In the genomic region with DNA sequence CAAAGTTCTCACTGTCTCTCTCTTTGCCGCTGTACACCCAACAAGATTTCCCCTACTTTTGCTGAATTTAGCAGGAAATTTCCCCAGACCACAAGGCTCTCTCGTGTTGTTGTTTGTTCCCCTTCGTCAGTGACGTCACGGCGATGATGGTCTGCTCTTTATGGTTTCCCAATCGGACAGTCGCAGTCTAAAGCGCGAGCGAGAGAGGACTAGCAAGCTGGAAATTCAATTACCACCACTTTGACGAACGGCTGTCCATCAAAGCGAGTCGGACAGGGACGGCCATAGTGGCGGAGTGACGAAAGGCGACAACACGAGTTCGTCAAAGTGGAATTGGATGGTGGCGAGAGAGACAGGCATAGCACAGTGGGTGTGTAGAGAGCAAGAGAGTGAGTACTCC, we compare ENCODE assay signal across 1 fruit fly cellular context.
A peak's percentile ranks its signal among the peaks of the same experiment; 100 is the strongest.
TF ChIP-seq lines count a peak whose summit lies in the region.

No protein-coding gene starts in this region.

TF ChIP-seq in whole organism, embryonic, 481 proteins besides CTCF, POLR2A, EP300 and RAD21 (continued from another document):
- TF ChIP-seq CG1792 (GFP tag; optimal IDR thresholded peaks at IDR 0.05; lab: Kevin White, UChicago) (no peak), CG4424 (GFP tag; optimal IDR thresholded peaks at IDR 0.05; lab: Kevin White, UChicago) (no peak), Side (GFP tag; optimal IDR thresholded peaks at IDR 0.05; lab: Kevin White, UChicago) (peak; percentile 43), disco-r (GFP tag; optimal IDR thresholded peaks at IDR 0.05; lab: Kevin White, UChicago) (peak; percentile 16), CG12744 (GFP tag; optimal IDR thresholded peaks at IDR 0.05; lab: Kevin White, UChicago) (peak; percentile 2), kay (GFP tag; optimal IDR thresholded peaks at IDR 0.05; lab: Kevin White, UChicago) (no peak), CG4854 (GFP tag; optimal IDR thresholded peaks at IDR 0.05; lab: Kevin White, UChicago) (no peak), CG31365 (tag; optimal IDR thresholded peaks at IDR 0.05; lab: Kevin White, UChicago) (no peak), crol (GFP tag; IDR thresholded peaks at IDR 0.05; lab: Robert Waterston, UW) (peak; percentile 75), insv (GFP tag; optimal IDR thresholded peaks at IDR 0.05; lab: Kevin White, UChicago) (peak; percentile 39 to 94), CG13624 (GFP tag; optimal IDR thresholded peaks at IDR 0.05; lab: Kevin White, UChicago) (no peak), CG4707 (GFP tag; optimal IDR thresholded peaks at IDR 0.05; lab: Kevin White, UChicago) (peak; percentile 69), CG9437 (GFP tag; optimal IDR thresholded peaks at IDR 0.05; lab: Kevin White, UChicago) (no peak), Neu2 (GFP tag; optimal IDR thresholded peaks at IDR 0.05; lab: Kevin White, UChicago; ENCODE audit: borderline replicate concordance) (peak; percentile 99), CG15073 (GFP tag; optimal IDR thresholded peaks at IDR 0.05; lab: Kevin White, UChicago) (no peak), D (optimal IDR thresholded peaks at IDR 0.05; lab: Kevin White, UChicago) (peak; percentile 93), D (GFP tag; optimal IDR thresholded peaks at IDR 0.05; lab: Kevin White, UChicago) (no peak), vnd (GFP tag; IDR thresholded peaks at IDR 0.05; lab: Robert Waterston, UW; ENCODE audit: partially characterized antibody) (peak; percentile 51; the same call in 2 of the 3 replicates), stc (GFP tag; IDR thresholded peaks at IDR 0.05; lab: Robert Waterston, UW) (no peak), Dip2 (GFP tag; IDR thresholded peaks at IDR 0.05; lab: Robert Waterston, UW) (no peak), CG33213 (GFP tag; optimal IDR thresholded peaks at IDR 0.05; lab: Kevin White, UChicago) (no peak), CG9609 (GFP tag; optimal IDR thresholded peaks at IDR 0.05; lab: Kevin White, UChicago) (no peak), CG18619 (GFP tag; optimal IDR thresholded peaks at IDR 0.05; lab: Kevin White, UChicago) (no peak), croc (GFP tag; conservative IDR thresholded peaks at IDR 0.05; lab: Robert Waterston, UW) (no peak), ase (GFP tag; IDR thresholded peaks at IDR 0.05; lab: Robert Waterston, UW) (no peak), CG3838 (GFP tag; optimal IDR thresholded peaks at IDR 0.05; lab: Kevin White, UChicago) (no peak), btn (GFP tag; optimal IDR thresholded peaks at IDR 0.05; lab: Kevin White, UChicago) (no peak), fd3F (GFP tag; optimal IDR thresholded peaks at IDR 0.05; lab: Kevin White, UChicago) (no peak), CG16779 (GFP tag; IDR thresholded peaks at IDR 0.05; lab: Robert Waterston, UW) (no peak), pho (GFP tag; optimal IDR thresholded peaks at IDR 0.05; lab: Kevin White, UChicago) (no peak), NfI (GFP tag; optimal IDR thresholded peaks at IDR 0.05; lab: Kevin White, UChicago) (no peak), CG31441 (GFP tag; IDR thresholded peaks at IDR 0.05; lab: Robert Waterston, UW) (no peak), CG1529 (GFP tag; optimal IDR thresholded peaks at IDR 0.05; lab: Kevin White, UChicago) (no peak), abd-A (tag; optimal IDR thresholded peaks at IDR 0.05; lab: Kevin White, UChicago) (peak; percentile 99), CG7372 (GFP tag; IDR thresholded peaks at IDR 0.05; lab: Robert Waterston, UW) (no peak), HLH54F (GFP tag; optimal IDR thresholded peaks at IDR 0.05; lab: Kevin White, UChicago) (no peak), Hmr (GFP tag; optimal IDR thresholded peaks at IDR 0.05; lab: Kevin White, UChicago) (peak; percentile 10), CG14014 (GFP tag; IDR thresholded peaks at IDR 0.05; lab: Robert Waterston, UW) (no peak), mam (GFP tag; optimal IDR thresholded peaks at IDR 0.05; lab: Kevin White, UChicago) (no peak), sc (optimal IDR thresholded peaks at IDR 0.05; lab: Kevin White, UChicago) (no peak), sc (GFP tag; optimal IDR thresholded peaks at IDR 0.05; lab: Kevin White, UChicago) (no peak), CG7357 (GFP tag; IDR thresholded peaks at IDR 0.05; lab: Robert Waterston, UW) (no peak), da (GFP tag; optimal IDR thresholded peaks at IDR 0.05; lab: Kevin White, UChicago) (no peak), Taf1 (GFP tag; IDR thresholded peaks at IDR 0.05; lab: Robert Waterston, UW) (no peak), CG10321 (GFP tag; IDR thresholded peaks at IDR 0.05; lab: Robert Waterston, UW) (peak; percentile 100), C15 (GFP tag; IDR thresholded peaks at IDR 0.05; lab: Robert Waterston, UW) (no peak), klu (GFP tag; IDR thresholded peaks at IDR 0.05; lab: Robert Waterston, UW) (no peak), Jarid2 (GFP tag; optimal IDR thresholded peaks at IDR 0.05; lab: Kevin White, UChicago) (peak; percentile 77), sr (GFP tag; IDR thresholded peaks at IDR 0.05; lab: Robert Waterston, UW) (peak; percentile 79; the same call in 2 of the 3 replicates), amos (GFP tag; IDR thresholded peaks at IDR 0.05; lab: Robert Waterston, UW; ENCODE audit: partially characterized antibody) (peak; percentile 43; the same call in 1 of the 2 replicates), unc-4 (GFP tag; IDR thresholded peaks at IDR 0.05; lab: Robert Waterston, UW; ENCODE audit: partially characterized antibody) (no peak; the same call in 1 of the 2 replicates), Asciz (GFP tag; optimal IDR thresholded peaks at IDR 0.05; lab: Kevin White, UChicago) (no peak), Ada2b (GFP tag; IDR thresholded peaks at IDR 0.05; lab: Robert Waterston, UW) (no peak), CG32767 (GFP tag; IDR thresholded peaks at IDR 0.05; lab: Robert Waterston, UW) (peak; percentile 30; the same call in 1 of the 2 replicates), CG10209 (GFP tag; optimal IDR thresholded peaks at IDR 0.05; lab: Kevin White, UChicago) (peak; percentile 35), CG4328 (GFP tag; optimal IDR thresholded peaks at IDR 0.05; lab: Kevin White, UChicago) (no peak), nerfin-1 (tag; optimal IDR thresholded peaks at IDR 0.05; lab: Kevin White, UChicago) (peak; percentile 23), pfk (GFP tag; optimal IDR thresholded peaks at IDR 0.05; lab: Kevin White, UChicago) (peak; percentile 86), CG17612 (GFP tag; IDR thresholded peaks at IDR 0.05; lab: Robert Waterston, UW) (no peak; the same call in 1 of the 2 replicates), psq (GFP tag; optimal IDR thresholded peaks at IDR 0.05; lab: Kevin White, UChicago) (peak; percentile 2), Sox100B (GFP tag; optimal IDR thresholded peaks at IDR 0.05; lab: Kevin White, UChicago) (no peak), HLH4C (GFP tag; IDR thresholded peaks at IDR 0.05; lab: Robert Waterston, UW; ENCODE audit: partially characterized antibody) (peak; percentile 74), Chrac-16 (GFP tag; optimal IDR thresholded peaks at IDR 0.05; lab: Kevin White, UChicago) (no peak), dpn (GFP tag; optimal IDR thresholded peaks at IDR 0.05; lab: Kevin White, UChicago) (peak in 1 of 2 experiments; percentile 17), repo (GFP tag; optimal IDR thresholded peaks at IDR 0.05; lab: Kevin White, UChicago) (no peak), inv (GFP tag; IDR thresholded peaks at IDR 0.05; lab: Robert Waterston, UW; ENCODE audit: partially characterized antibody) (no peak), CG10462 (GFP tag; optimal IDR thresholded peaks at IDR 0.05; lab: Kevin White, UChicago) (no peak), crp (GFP tag; optimal IDR thresholded peaks at IDR 0.05; lab: Kevin White, UChicago) (no peak), CG13296 (GFP tag; optimal IDR thresholded peaks at IDR 0.05; lab: Kevin White, UChicago) (no peak), CG16813 (GFP tag; IDR thresholded peaks at IDR 0.05; lab: Robert Waterston, UW; ENCODE audit: partially characterized antibody) (peak; percentile 43; the same call in 1 of the 3 replicates), Aef1 (GFP tag; IDR thresholded peaks at IDR 0.05; lab: Robert Waterston, UW) (no peak), zen2 (GFP tag; IDR thresholded peaks at IDR 0.05; lab: Robert Waterston, UW; ENCODE audit: partially characterized antibody) (peak; percentile 53; the same call in 1 of the 3 replicates), mirr (GFP tag; optimal IDR thresholded peaks at IDR 0.05; lab: Kevin White, UChicago) (peak; percentile 39), prd (optimal IDR thresholded peaks at IDR 0.05; lab: Kevin White, UChicago) (no peak), prd (GFP tag; IDR thresholded peaks at IDR 0.05; lab: Robert Waterston, UW) (peak; percentile 46; the same call in 1 of the 3 replicates), CG9817 (tag; optimal IDR thresholded peaks at IDR 0.05; lab: Kevin White, UChicago) (no peak), Pdp1 (GFP tag; optimal IDR thresholded peaks at IDR 0.05; lab: Kevin White, UChicago) (no peak), CHES-1-like (GFP tag; optimal IDR thresholded peaks at IDR 0.05; lab: Kevin White, UChicago) (peak; percentile 19), pita (GFP tag; optimal IDR thresholded peaks at IDR 0.05; lab: Kevin White, UChicago) (no peak), CG17361 (GFP tag; IDR thresholded peaks at IDR 0.05; lab: Robert Waterston, UW) (no peak), CG8290 (GFP tag; optimal IDR thresholded peaks at IDR 0.05; lab: Kevin White, UChicago) (peak; percentile 68), CG8290 (tag; optimal IDR thresholded peaks at IDR 0.05; lab: Kevin White, UChicago) (peak in 1 of 2 experiments; percentile 66), NC2α (GFP tag; optimal IDR thresholded peaks at IDR 0.05; lab: Kevin White, UChicago) (no peak), sens-2 (GFP tag; IDR thresholded peaks at IDR 0.05; lab: Robert Waterston, UW) (no peak), tx (GFP tag; optimal IDR thresholded peaks at IDR 0.05; lab: Kevin White, UChicago) (no peak), ATbp (GFP tag; optimal IDR thresholded peaks at IDR 0.05; lab: Kevin White, UChicago) (no peak), slou (GFP tag; optimal IDR thresholded peaks at IDR 0.05; lab: Kevin White, UChicago) (no peak), bowl (GFP tag; IDR thresholded peaks at IDR 0.05; lab: Robert Waterston, UW) (no peak), CG13287 (GFP tag; IDR thresholded peaks at IDR 0.05; lab: Robert Waterston, UW; ENCODE audit: partially characterized antibody) (peak; percentile 61), hbn (GFP tag; IDR thresholded peaks at IDR 0.05; lab: Robert Waterston, UW; ENCODE audit: partially characterized antibody) (0 out of 2 replicates have a peak, but pooled peaks have one; percentile 32), CG1832 (GFP tag; optimal IDR thresholded peaks at IDR 0.05; lab: Kevin White, UChicago) (peak; percentile 100), CG34224 (GFP tag; IDR thresholded peaks at IDR 0.05; lab: Robert Waterston, UW; ENCODE audit: partially characterized antibody) (0 out of 3 replicates have a peak, but pooled peaks have one; percentile 58), cg (GFP tag; optimal IDR thresholded peaks at IDR 0.05; lab: Kevin White, UChicago) (peak; percentile 85), CG31388 (GFP tag; optimal IDR thresholded peaks at IDR 0.05; lab: Kevin White, UChicago) (no peak), CG32772 (GFP tag; IDR thresholded peaks at IDR 0.05; lab: Robert Waterston, UW) (no peak), CG34422 (GFP tag; IDR thresholded peaks at IDR 0.05; lab: Robert Waterston, UW) (no peak), org-1 (GFP tag; optimal IDR thresholded peaks at IDR 0.05; lab: Kevin White, UChicago) (no peak), tap (tag; optimal IDR thresholded peaks at IDR 0.05; lab: Kevin White, UChicago) (no peak), bsh (GFP tag; optimal IDR thresholded peaks at IDR 0.05; lab: Kevin White, UChicago) (no peak), odd (GFP tag; optimal IDR thresholded peaks at IDR 0.05; lab: Kevin White, UChicago) (no peak), CG16863 (GFP tag; optimal IDR thresholded peaks at IDR 0.05; lab: Kevin White, UChicago) (no peak), CG3065 (GFP tag; optimal IDR thresholded peaks at IDR 0.05; lab: Kevin White, UChicago) (no peak), CG6791 (GFP tag; IDR thresholded peaks at IDR 0.05; lab: Robert Waterston, UW; ENCODE audit: partially characterized antibody) (peak; percentile 47; the same call in 1 of the 3 replicates), Fer3 (tag; optimal IDR thresholded peaks at IDR 0.05; lab: Kevin White, UChicago) (no peak), schlank (tag; optimal IDR thresholded peaks at IDR 0.05; lab: Kevin White, UChicago) (no peak)
